Worm (Caenorhabditis elegans) whole organism, late embryonic: Measurements from ENCODE around the gene grd-7.

ENCODE experiments used
- C38D4.7 ChIP-seq: fragments of 200-800 bp; sonication (Bioruptor generic); optimal IDR thresholded peaks from 2 replicates; lab custom pipeline; 2018; ENCODE audit warnings: mild to moderate bottlenecking, missing genetic modification characterization, moderate library complexity, missing compliant biosample characterization
- T23F11.4 ChIP-seq: fragments of 200-800 bp; sonication (Bioruptor generic); optimal IDR thresholded peaks from 2 replicates; lab custom pipeline; 2018; ENCODE audit warnings: mild to moderate bottlenecking, missing genetic modification characterization, missing compliant biosample characterization
- ceh-31 ChIP-seq: sonication (generic microtip); optimal IDR thresholded peaks from 2 replicates; lab custom pipeline; 2016; ENCODE audit warnings: missing genetic modification characterization, missing compliant biosample characterization
- dve-1 ChIP-seq: sonication (generic microtip); optimal IDR thresholded peaks from 2 replicates; lab custom pipeline; 2017; ENCODE audit warnings: antibody characterized with exemption, mild to moderate bottlenecking, missing genetic modification characterization, missing compliant biosample characterization
- fkh-10 ChIP-seq: fragments of 150-350 bp; optimal IDR thresholded peaks from 2 replicates; lab custom pipeline; 2014; ENCODE audit warnings: missing biosample characterization, missing genetic modification reagents, missing genetic modification characterization
- hlh-6 ChIP-seq: sonication (generic microtip); optimal IDR thresholded peaks from 2 replicates; lab custom pipeline; 2016; ENCODE audit warnings: missing genotype, missing genetic modification characterization, missing compliant biosample characterization
- pqm-1 ChIP-seq: sonication (generic microtip); optimal IDR thresholded peaks from 2 replicates; lab custom pipeline; 2016; ENCODE audit warnings: missing genetic modification characterization, missing compliant biosample characterization
- rnt-1 ChIP-seq: sonication (generic microtip); optimal IDR thresholded peaks from 2 replicates; lab custom pipeline; 2016; ENCODE audit warnings: missing genetic modification characterization, missing compliant biosample characterization
- sdc-2 ChIP-seq: sonication (generic microtip); optimal IDR thresholded peaks from 2 replicates; lab custom pipeline; 2016; ENCODE audit warnings: missing genotype, missing genetic modification characterization, missing compliant biosample characterization
- sox-4 ChIP-seq: sonication (generic microtip); optimal IDR thresholded peaks from 2 replicates; lab custom pipeline; 2017; ENCODE audit warnings: mild to moderate bottlenecking, missing genetic modification characterization, inconsistent platforms, missing compliant biosample characterization
- unc-55 ChIP-seq: sonication (generic microtip); optimal IDR thresholded peaks from 2 replicates; lab custom pipeline; 2017; ENCODE audit warnings: missing biosample characterization, missing genetic modification reagents, missing genetic modification characterization
- unc-86 ChIP-seq: sonication (generic microtip); optimal IDR thresholded peaks from 2 replicates; lab custom pipeline; 2016; ENCODE audit warnings: missing genetic modification characterization, missing compliant biosample characterization

DNA sequence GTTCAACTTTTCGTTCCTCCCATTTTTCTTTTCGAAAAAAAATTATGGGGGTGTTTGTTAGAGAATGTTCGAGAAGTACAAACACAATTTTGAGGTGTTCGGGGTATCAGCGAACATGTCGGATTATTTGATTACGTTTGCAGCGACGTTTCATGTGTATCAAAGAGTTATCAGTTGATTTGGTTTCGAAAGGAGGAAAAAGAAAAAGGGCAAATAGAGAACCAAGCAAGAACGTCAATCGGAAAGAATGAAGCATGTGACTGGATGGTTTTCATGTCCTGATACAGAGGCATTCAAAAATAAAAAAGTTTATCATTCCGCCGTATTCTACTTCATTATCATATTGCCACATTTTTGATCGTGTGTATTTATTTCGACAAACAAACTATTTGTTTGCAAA, 24.5 kb downstream of the grd-7 start:
- no peak for TF ChIP-seq hlh-6 (tag; lab: Kevin White, UChicago)
- TF ChIP-seq C38D4.7 (GFP tag; lab: Kevin White, UChicago): no peak
- TF ChIP-seq unc-86: no peak
- TF ChIP-seq sox-4 (tag; lab: Kevin White, UChicago): no peak
- TF ChIP-seq ceh-31: no peak
- no peak for TF ChIP-seq fkh-10
- TF ChIP-seq pqm-1 (tag; lab: Kevin White, UChicago): no peak
- no peak for TF ChIP-seq unc-55
- no peak for TF ChIP-seq dve-1 (tag; lab: Kevin White, UChicago)
- TF ChIP-seq T23F11.4 (GFP tag; lab: Kevin White, UChicago): no peak
- TF ChIP-seq rnt-1 (tag; lab: Kevin White, UChicago): no peak
- TF ChIP-seq sdc-2 (tag; lab: Kevin White, UChicago): no peak
